Worm (Caenorhabditis elegans) whole organism, L3 larva: ENCODE measurements around the gene appg-2.
A peak's percentile ranks its signal among the peaks of the same experiment; 100 is the strongest.

ENCODE experiments used
- ZK546.5 ChIP-seq: sonication (generic microtip); optimal IDR thresholded peaks from 2 replicates; lab custom pipeline; 2017; ENCODE audit warnings: missing biosample characterization, missing genetic modification characterization
- ama-1 ChIP-seq: fragments of 150-350 bp; optimal IDR thresholded peaks from 2 replicates; lab custom pipeline; 2018
- ceh-16 ChIP-seq: sonication (generic microtip); optimal IDR thresholded peaks from 2 replicates; lab custom pipeline; 2017; ENCODE audit warnings: missing biosample characterization, missing genetic modification characterization
- ceh-82 ChIP-seq: fragments of 150-350 bp; optimal IDR thresholded peaks from 2 replicates; lab custom pipeline; 2014; ENCODE audit warnings: missing biosample characterization, missing genetic modification characterization
- egl-27 ChIP-seq: sonication (generic microtip); optimal IDR thresholded peaks from 4 replicates; lab custom pipeline; 2017; ENCODE audit warnings: missing biosample characterization, missing genetic modification reagents, missing genetic modification characterization
- egl-5 ChIP-seq: fragments of 150-350 bp; optimal IDR thresholded peaks from 2 replicates; lab custom pipeline; 2017; ENCODE audit warnings: missing biosample characterization, missing genetic modification reagents, missing genetic modification characterization, inconsistent platforms
- elt-2 ChIP-seq: sonication (generic microtip); optimal IDR thresholded peaks from 2 replicates; lab custom pipeline; 2016; ENCODE audit warnings: missing genetic modification reagents, mild to moderate bottlenecking, missing genetic modification characterization, missing compliant biosample characterization
- elt-3 ChIP-seq, 3 experiments: fragments of 150-350 bp in 1 of 3; sonication (generic microtip) in 2 of 3; optimal IDR thresholded peaks; 2 replicates in 2 of 3; 4 replicates in 1 of 3; lab custom pipeline; 2014 to 2017; ENCODE audit warnings: missing biosample characterization in 3 of 3, missing genetic modification characterization in 3 of 3
- eor-1 ChIP-seq, 2 experiments: fragments of 150-350 bp; optimal IDR thresholded peaks; 2 replicates each; lab custom pipeline; 2014 to 2018; ENCODE audit warnings: missing biosample characterization in 2 of 2, missing genetic modification characterization in 2 of 2
- fkh-10 ChIP-seq: sonication (generic microtip); optimal IDR thresholded peaks from 2 replicates; lab custom pipeline; 2017; ENCODE audit warnings: missing biosample characterization, missing genetic modification reagents, missing genetic modification characterization
- fkh-2 ChIP-seq: fragments of 150-350 bp; optimal IDR thresholded peaks from 2 replicates; lab custom pipeline; 2014; ENCODE audit warnings: missing biosample characterization, missing genetic modification reagents, missing genetic modification characterization
- hmg-11 ChIP-seq: sonication (generic microtip); optimal IDR thresholded peaks from 2 replicates; lab custom pipeline; 2016; ENCODE audit warnings: missing genetic modification characterization, missing compliant biosample characterization
- jun-1 ChIP-seq: fragments of 150-350 bp; optimal IDR thresholded peaks from 2 replicates; lab custom pipeline; 2014; ENCODE audit warnings: missing biosample characterization, missing genetic modification reagents, missing genetic modification characterization
- lin-15B ChIP-seq: fragments of 150-350 bp; optimal IDR thresholded peaks from 2 replicates; lab custom pipeline; 2014; ENCODE audit warnings: missing biosample characterization, missing genetic modification characterization
- lin-39 ChIP-seq: fragments of 150-350 bp; optimal IDR thresholded peaks from 2 replicates; lab custom pipeline; 2018; ENCODE audit warnings: missing biosample characterization, missing genetic modification reagents, missing genetic modification characterization
- lsy-12 ChIP-seq: sonication (generic microtip); optimal IDR thresholded peaks from 2 replicates; lab custom pipeline; 2016; ENCODE audit warnings: mild to moderate bottlenecking, missing genetic modification characterization, missing compliant biosample characterization
- mdl-1 ChIP-seq: fragments of 150-350 bp; optimal IDR thresholded peaks from 2 replicates; lab custom pipeline; 2014; ENCODE audit warnings: missing biosample characterization, missing genetic modification characterization
- mml-1 ChIP-seq: fragments of 150-350 bp; sonication (generic microtip); optimal IDR thresholded peaks from 3 replicates; lab custom pipeline; 2014; ENCODE audit warnings: missing biosample characterization, missing genetic modification characterization
- nfya-1 ChIP-seq: sonication (generic microtip); optimal IDR thresholded peaks from 2 replicates; lab custom pipeline; 2017; ENCODE audit warnings: missing genetic modification characterization, mild to moderate bottlenecking, missing compliant biosample characterization, antibody characterized with exemption, moderate library complexity; ENCODE audit not compliant: insufficient read depth
- nhr-11 ChIP-seq: fragments of 150-350 bp; optimal IDR thresholded peaks from 2 replicates; lab custom pipeline; 2014; ENCODE audit warnings: missing biosample characterization, missing genetic modification characterization
- nhr-12 ChIP-seq: fragments of 150-350 bp; optimal IDR thresholded peaks from 2 replicates; lab custom pipeline; 2014; ENCODE audit warnings: missing biosample characterization, missing genetic modification characterization
- nhr-23 ChIP-seq: fragments of 150-350 bp; optimal IDR thresholded peaks from 2 replicates; lab custom pipeline; 2014; ENCODE audit warnings: missing biosample characterization, missing genetic modification reagents, missing genetic modification characterization
- nhr-237 ChIP-seq: fragments of 150-350 bp; optimal IDR thresholded peaks from 2 replicates; lab custom pipeline; 2014; ENCODE audit warnings: missing biosample characterization, missing genetic modification characterization
- nhr-25 ChIP-seq: sonication (generic microtip); optimal IDR thresholded peaks from 2 replicates; lab custom pipeline; 2017; ENCODE audit warnings: missing biosample characterization, missing genetic modification characterization
- nhr-28 ChIP-seq: fragments of 150-350 bp; optimal IDR thresholded peaks from 2 replicates; lab custom pipeline; 2014; ENCODE audit warnings: missing biosample characterization, missing genetic modification characterization
- nhr-43 ChIP-seq: sonication (generic microtip); optimal IDR thresholded peaks from 2 replicates; lab custom pipeline; 2016; ENCODE audit warnings: mild to moderate bottlenecking, missing genetic modification characterization, missing compliant biosample characterization; ENCODE audit not compliant: poor library complexity, severe bottlenecking
- nhr-67 ChIP-seq: fragments of 150-350 bp; optimal IDR thresholded peaks from 2 replicates; lab custom pipeline; 2014; ENCODE audit warnings: missing biosample characterization, missing genetic modification characterization
- nhr-76 ChIP-seq: fragments of 150-350 bp; sonication (generic microtip); optimal IDR thresholded peaks from 5 replicates; lab custom pipeline; 2014; ENCODE audit warnings: missing biosample characterization, missing genetic modification characterization
- pha-4 ChIP-seq: fragments of 150-350 bp; optimal IDR thresholded peaks from 2 replicates; lab custom pipeline; 2014; ENCODE audit warnings: missing biosample characterization, missing genetic modification reagents, missing genetic modification characterization
- pqm-1 ChIP-seq: fragments of 150-350 bp; optimal IDR thresholded peaks from 2 replicates; lab custom pipeline; 2017; ENCODE audit warnings: missing biosample characterization, missing genetic modification characterization, inconsistent platforms
- sea-2 ChIP-seq: fragments of 150-350 bp; sonication (generic microtip); optimal IDR thresholded peaks from 4 replicates; lab custom pipeline; 2014; ENCODE audit warnings: missing biosample characterization, missing genetic modification reagents, missing genetic modification characterization
- skn-1 ChIP-seq: fragments of 150-350 bp; optimal IDR thresholded peaks from 2 replicates; lab custom pipeline; 2014; ENCODE audit warnings: missing biosample characterization, missing genetic modification characterization
- snpc-4 ChIP-seq: fragments of 150-350 bp; optimal IDR thresholded peaks from 2 replicates; lab custom pipeline; 2014; ENCODE audit warnings: missing biosample characterization, missing genetic modification characterization
- unc-39 ChIP-seq: sonication (generic microtip); optimal IDR thresholded peaks from 4 replicates; lab custom pipeline; 2017; ENCODE audit warnings: missing biosample characterization, missing genetic modification characterization
- unc-62 ChIP-seq: fragments of 150-350 bp; sonication (generic microtip); optimal IDR thresholded peaks from 4 replicates; lab custom pipeline; 2014; ENCODE audit warnings: missing biosample characterization, missing genetic modification reagents, missing genetic modification characterization
- zag-1 ChIP-seq: fragments of 150-350 bp; optimal IDR thresholded peaks from 2 replicates; lab custom pipeline; 2014; ENCODE audit warnings: missing biosample characterization, missing genetic modification characterization
- ztf-11 ChIP-seq: fragments of 150-350 bp; optimal IDR thresholded peaks from 2 replicates; lab custom pipeline; 2014; ENCODE audit warnings: missing biosample characterization, missing genetic modification characterization
- ztf-4 ChIP-seq: fragments of 150-350 bp; optimal IDR thresholded peaks from 2 replicates; lab custom pipeline; 2014; ENCODE audit warnings: missing biosample characterization, missing genetic modification characterization

The appg-2 gene

DNA sequence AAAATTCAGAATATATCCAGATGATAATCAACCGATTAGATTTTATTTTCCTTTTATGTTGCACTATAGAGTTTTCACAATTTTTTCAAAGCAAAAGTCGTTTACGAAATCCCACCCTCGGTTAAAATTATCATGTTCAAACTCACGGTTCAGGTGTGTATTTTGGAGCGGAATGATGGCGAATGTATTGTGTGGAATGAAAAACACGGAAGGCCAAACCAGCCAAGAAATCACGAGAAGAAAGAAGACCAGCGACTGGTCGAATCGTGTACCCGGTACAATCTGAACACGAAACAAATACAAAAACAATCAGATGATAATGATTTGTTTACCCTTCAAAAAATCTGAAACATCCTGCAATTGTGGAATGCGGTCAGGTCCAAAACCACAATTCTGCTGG, 37.6 kb upstream of the appg-2 start:
- TF ChIP-seq egl-27: no peak
- no peak for TF ChIP-seq ceh-82 (tag; lab: Kevin White, UChicago)
- no peak for TF ChIP-seq fkh-10 (GFP tag; lab: Kevin White, UChicago)
- no peak for TF ChIP-seq unc-39 (tag; lab: Kevin White, UChicago)
- no peak for TF ChIP-seq hmg-11
- no peak for TF ChIP-seq egl-5
- no peak for TF ChIP-seq ztf-4 (tag; lab: Kevin White, UChicago)
- TF ChIP-seq skn-1 (tag; lab: Kevin White, UChicago): no peak
- no peak for TF ChIP-seq pha-4 (tag; lab: Kevin White, UChicago)
- no peak for TF ChIP-seq nhr-11 (tag; lab: Kevin White, UChicago)
- no peak for TF ChIP-seq nhr-43 (tag; lab: Kevin White, UChicago)
- TF ChIP-seq mml-1 (tag; lab: Kevin White, UChicago): no peak
- no peak for TF ChIP-seq nfya-1 (tag; lab: Kevin White, UChicago)
- TF ChIP-seq elt-2 (tag; lab: Kevin White, UChicago): no peak
- TF ChIP-seq nhr-76 (tag; lab: Kevin White, UChicago): no peak
- TF ChIP-seq ama-1: no peak
- no peak for TF ChIP-seq lin-15B
- TF ChIP-seq snpc-4 (tag; lab: Kevin White, UChicago): no peak
- no peak for TF ChIP-seq nhr-67 (tag; lab: Kevin White, UChicago)
- TF ChIP-seq pqm-1 (tag; lab: Kevin White, UChicago): no peak

DNA sequence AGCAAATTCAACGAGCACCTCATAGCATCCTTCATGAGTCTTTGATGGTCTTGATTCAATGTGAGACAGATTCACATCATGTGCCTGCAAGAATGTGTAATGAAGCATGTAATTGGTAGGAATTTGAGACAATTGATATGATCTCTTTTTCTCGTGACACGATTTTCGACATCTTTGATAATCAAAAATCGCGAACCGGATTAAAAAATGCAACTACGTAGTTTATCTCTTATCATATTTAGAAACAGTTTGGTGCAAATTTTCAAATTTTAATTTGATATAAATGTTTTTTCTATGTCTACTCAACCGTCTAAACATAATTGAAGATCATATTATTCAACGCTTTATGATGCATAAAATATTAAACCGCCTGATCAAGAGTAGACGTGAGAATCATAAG, 36.6 kb upstream of the appg-2 start:
- TF ChIP-seq elt-3 (tag; optimal IDR thresholded peaks at IDR 0.05; lab: Kevin White, UChicago) (no peak), nhr-11 (tag; lab: Kevin White, UChicago) (no peak), nhr-28 (tag; lab: Kevin White, UChicago) (no peak), ZK546.5 (tag; lab: Kevin White, UChicago) (no peak), ztf-4 (tag; lab: Kevin White, UChicago) (no peak), ceh-16 (no peak), zag-1 (no peak)

DNA sequence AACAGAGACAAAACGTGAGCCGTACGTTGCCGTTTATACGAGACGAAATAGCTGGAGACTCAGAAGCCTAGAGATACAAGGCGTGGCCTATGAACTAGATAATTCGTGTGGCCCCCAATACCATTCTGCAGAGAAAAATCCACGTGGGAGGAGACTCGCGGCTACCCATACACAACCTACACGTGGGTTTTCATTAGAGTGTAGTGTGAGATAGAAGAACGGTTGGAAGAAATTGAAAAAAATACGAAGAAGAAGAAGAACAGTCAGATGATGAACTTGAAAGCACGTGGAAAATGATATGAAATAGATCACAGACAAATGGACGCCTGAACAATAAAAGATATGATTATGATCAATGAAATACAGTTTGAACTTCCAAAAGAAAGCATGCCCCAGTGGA, 35.8 kb upstream of the appg-2 start:
- TF ChIP-seq pqm-1 (tag; lab: Kevin White, UChicago): no peak
- peak; percentile 2 for TF ChIP-seq lsy-12 (tag; lab: Kevin White, UChicago)
- TF ChIP-seq mdl-1 (tag; lab: Kevin White, UChicago): peak; percentile 48
- TF ChIP-seq sea-2: no peak
- no peak for TF ChIP-seq ztf-11
- peak; percentile 24 for TF ChIP-seq nhr-25 (tag; lab: Kevin White, UChicago)
- TF ChIP-seq hmg-11: no peak
- TF ChIP-seq elt-3 (tag; optimal IDR thresholded peaks at IDR 0.05; lab: Kevin White, UChicago): no peak
- TF ChIP-seq nhr-23 (tag; lab: Kevin White, UChicago): peak; percentile 70
- no peak for TF ChIP-seq eor-1 (tag; optimal IDR thresholded peaks at IDR 0.05; lab: Kevin White, UChicago)
- TF ChIP-seq nhr-43 (tag; lab: Kevin White, UChicago): peak; percentile 81
- TF ChIP-seq jun-1 (tag; lab: Kevin White, UChicago): no peak
- TF ChIP-seq nhr-237 (tag; lab: Kevin White, UChicago): no peak
- no peak for TF ChIP-seq unc-62

DNA sequence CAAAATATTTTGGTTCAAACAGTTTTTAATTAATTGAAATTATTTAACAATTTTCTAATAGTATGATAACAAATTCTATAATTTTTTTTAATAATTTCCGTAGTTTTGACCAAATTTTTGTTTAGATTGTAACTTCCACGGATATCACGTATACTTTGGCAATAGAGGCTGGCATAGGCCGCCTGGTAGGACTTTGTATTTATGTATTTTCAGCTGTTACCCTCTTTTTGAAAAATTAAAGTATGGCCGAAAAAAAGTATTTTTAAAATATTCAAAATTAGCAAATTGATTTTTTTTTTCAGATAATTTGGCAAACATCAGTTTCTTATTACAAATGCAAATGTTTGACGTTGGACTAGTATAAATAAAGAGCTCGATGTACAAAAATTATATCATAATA, 34.5 kb upstream of the appg-2 start, which contains the start of the genes nsph-1.1 and K08F8.15:
Gene nsph-1.1 (plus strand): TSS at position 301 of the 400 bp plus-strand sequence.
Gene K08F8.15 (plus strand): TSS at position 335 of the 400 bp plus-strand sequence.
- TF ChIP-seq ceh-82 (tag; lab: Kevin White, UChicago): no peak
- TF ChIP-seq lin-15B: no peak
- no peak for TF ChIP-seq skn-1 (tag; lab: Kevin White, UChicago)
- no peak for TF ChIP-seq mdl-1 (tag; lab: Kevin White, UChicago)
- no peak for TF ChIP-seq lin-39 (tag; lab: Kevin White, UChicago)
- no peak for TF ChIP-seq egl-27
- no peak for TF ChIP-seq pha-4 (tag; lab: Kevin White, UChicago)
- no peak for TF ChIP-seq unc-39 (tag; lab: Kevin White, UChicago)
- TF ChIP-seq eor-1 (tag; optimal IDR thresholded peaks at IDR 0.05; lab: Kevin White, UChicago): no peak
- no peak for TF ChIP-seq zag-1
- no peak for TF ChIP-seq fkh-10 (GFP tag; lab: Kevin White, UChicago)
- TF ChIP-seq nhr-28 (tag; lab: Kevin White, UChicago): no peak
- no peak for TF ChIP-seq lsy-12 (tag; lab: Kevin White, UChicago)
- TF ChIP-seq fkh-2 (tag; lab: Kevin White, UChicago): no peak
- TF ChIP-seq jun-1 (tag; lab: Kevin White, UChicago): no peak
- no peak for TF ChIP-seq nhr-12 (tag; lab: Kevin White, UChicago)
- no peak for TF ChIP-seq elt-2 (tag; lab: Kevin White, UChicago)
